Worm (Caenorhabditis elegans): ENCODE results near the gene acdh-2.
A peak's percentile ranks its signal among the peaks of the same experiment; 100 is the strongest.

The acdh-2 gene

ce11 chrII:5547442-5547894 lies at the start of gene acdh-2:
acdh-2 (minus strand) TSS chrII:5547492.
- TF ChIP-seq tbx-37 (GFP tag; conservative IDR thresholded peaks at IDR 0.05) = no peak
- TF ChIP-seq F13C5.2 (tag; optimal IDR thresholded peaks at IDR 0.05) = no peak
- TF ChIP-seq ets-7 (tag; optimal IDR thresholded peaks at IDR 0.05) = no peak

- TF ChIP-seq hmg-4 (GFP tag; optimal IDR thresholded peaks at IDR 0.05) (no peak), tbx-37 (GFP tag; conservative IDR thresholded peaks at IDR 0.05) (no peak), hnd-1 (tag; optimal IDR thresholded peaks at IDR 0.05) (no peak), B0310.2 (tag; optimal IDR thresholded peaks at IDR 0.05) (no peak), tbx-11 (GFP tag; IDR thresholded peaks at IDR 0.05) (no peak), sea-1 (GFP tag; conservative IDR thresholded peaks at IDR 0.05) (no peak), pes-1 (GFP tag; IDR thresholded peaks at IDR 0.05) (no peak), hmbx-1 (tag; optimal IDR thresholded peaks at IDR 0.05) (no peak), ama-1 (optimal IDR thresholded peaks at IDR 0.05) (no peak), tra-4 (tag; optimal IDR thresholded peaks at IDR 0.05) (no peak), ceh-36 (tag; optimal IDR thresholded peaks at IDR 0.05) (no peak), ets-7 (tag; optimal IDR thresholded peaks at IDR 0.05) (no peak), aly-1 (tag; optimal IDR thresholded peaks at IDR 0.05) (no peak), scrt-1 (GFP tag; IDR thresholded peaks at IDR 0.05) (no peak), ceh-13 (GFP tag; optimal IDR thresholded peaks at IDR 0.05) (no peak)
Observed at ce11 chrII:5596247-5596646, 49.0 kb upstream of the acdh-2 start, which contains the start of gene C17G10.1. C17G10.1 (plus strand) TSS chrII:5596547.

ce11 chrII:5594210-5594764 lies 47.0 kb upstream of the acdh-2 start, which contains the start of gene ttc-4:
ttc-4 (plus strand) TSS chrII:5594714.
- TF ChIP-seq ets-7 (tag; optimal IDR thresholded peaks at IDR 0.05) (peak; percentile 19), pes-1 (GFP tag; IDR thresholded peaks at IDR 0.05) (peak; percentile 56), sea-1 (GFP tag; conservative IDR thresholded peaks at IDR 0.05) (no peak), ceh-36 (tag; optimal IDR thresholded peaks at IDR 0.05) (no peak), hnd-1 (tag; optimal IDR thresholded peaks at IDR 0.05) (no peak), B0310.2 (tag; optimal IDR thresholded peaks at IDR 0.05) (no peak)

- no peak for TF ChIP-seq hnd-1 (tag; optimal IDR thresholded peaks at IDR 0.05)
- no peak for TF ChIP-seq ceh-36 (tag; optimal IDR thresholded peaks at IDR 0.05)
- no peak for TF ChIP-seq tra-4 (tag; optimal IDR thresholded peaks at IDR 0.05)
- peak; percentile 63 for TF ChIP-seq hmg-4 (GFP tag; optimal IDR thresholded peaks at IDR 0.05)
- no peak for TF ChIP-seq aly-1 (tag; optimal IDR thresholded peaks at IDR 0.05)
- peak; percentile 75 for TF ChIP-seq F13C5.2 (tag; optimal IDR thresholded peaks at IDR 0.05)
- TF ChIP-seq ets-7 (tag; optimal IDR thresholded peaks at IDR 0.05) = no peak
- TF ChIP-seq pes-1 (GFP tag; IDR thresholded peaks at IDR 0.05) = no peak
Observed at ce11 chrII:5593377-5593932, 46.2 kb upstream of the acdh-2 start, which contains the start of gene cdc-14. cdc-14 (minus strand) TSS chrII:5593427.

ce11 chrII:5592857-5593256 lies 45.6 kb upstream of the acdh-2 start:
- TF ChIP-seq tra-4 (tag; optimal IDR thresholded peaks at IDR 0.05) = no peak
- TF ChIP-seq flt-1 (GFP tag; IDR thresholded peaks at IDR 0.05) = no peak

ce11 chrII:5591558-5591957 lies 44.3 kb upstream of the acdh-2 start:
- no peak for TF ChIP-seq hmg-4 (GFP tag; optimal IDR thresholded peaks at IDR 0.05)
- no peak for TF ChIP-seq flt-1 (GFP tag; IDR thresholded peaks at IDR 0.05)
- no peak for TF ChIP-seq hmbx-1 (tag; optimal IDR thresholded peaks at IDR 0.05)
- no peak for TF ChIP-seq tbx-11 (GFP tag; IDR thresholded peaks at IDR 0.05)
- no peak for TF ChIP-seq ets-7 (tag; optimal IDR thresholded peaks at IDR 0.05)
- no peak for TF ChIP-seq ama-1 (optimal IDR thresholded peaks at IDR 0.05)
- TF ChIP-seq scrt-1 (GFP tag; IDR thresholded peaks at IDR 0.05) = no peak
- no peak for TF ChIP-seq hnd-1 (tag; optimal IDR thresholded peaks at IDR 0.05)
- TF ChIP-seq ceh-36 (tag; optimal IDR thresholded peaks at IDR 0.05) = no peak
- TF ChIP-seq tbx-37 (GFP tag; conservative IDR thresholded peaks at IDR 0.05) = no peak
- no peak for TF ChIP-seq B0310.2 (tag; optimal IDR thresholded peaks at IDR 0.05)
- TF ChIP-seq F13C5.2 (tag; optimal IDR thresholded peaks at IDR 0.05) = no peak
- TF ChIP-seq ceh-13 (GFP tag; optimal IDR thresholded peaks at IDR 0.05) = no peak
- no peak for TF ChIP-seq aly-1 (tag; optimal IDR thresholded peaks at IDR 0.05)
- no peak for TF ChIP-seq pes-1 (GFP tag; IDR thresholded peaks at IDR 0.05)
- TF ChIP-seq sea-1 (GFP tag; conservative IDR thresholded peaks at IDR 0.05) = no peak
- TF ChIP-seq tra-4 (tag; optimal IDR thresholded peaks at IDR 0.05) = no peak

ce11 chrII:5589690-5590089 lies 42.4 kb upstream of the acdh-2 start, which contains the start of gene C17G10.13:
C17G10.13 (minus strand) TSS chrII:5589790.
- TF ChIP-seq ceh-13 (GFP tag; optimal IDR thresholded peaks at IDR 0.05) (no peak), sea-1 (GFP tag; conservative IDR thresholded peaks at IDR 0.05) (no peak), scrt-1 (GFP tag; IDR thresholded peaks at IDR 0.05) (no peak), hmg-4 (GFP tag; optimal IDR thresholded peaks at IDR 0.05) (no peak), B0310.2 (tag; optimal IDR thresholded peaks at IDR 0.05) (no peak), hnd-1 (tag; optimal IDR thresholded peaks at IDR 0.05) (no peak), ceh-36 (tag; optimal IDR thresholded peaks at IDR 0.05) (no peak), ama-1 (optimal IDR thresholded peaks at IDR 0.05) (no peak), tbx-37 (GFP tag; conservative IDR thresholded peaks at IDR 0.05) (no peak), ets-7 (tag; optimal IDR thresholded peaks at IDR 0.05) (no peak), F13C5.2 (tag; optimal IDR thresholded peaks at IDR 0.05) (no peak), aly-1 (tag; optimal IDR thresholded peaks at IDR 0.05) (no peak), hmbx-1 (tag; optimal IDR thresholded peaks at IDR 0.05) (no peak), pes-1 (GFP tag; IDR thresholded peaks at IDR 0.05) (no peak), tra-4 (tag; optimal IDR thresholded peaks at IDR 0.05) (no peak), tbx-11 (GFP tag; IDR thresholded peaks at IDR 0.05) (no peak), flt-1 (GFP tag; IDR thresholded peaks at IDR 0.05) (no peak)

ce11 chrII:5587794-5588193 lies 40.5 kb upstream of the acdh-2 start:
- no peak for TF ChIP-seq aly-1 (tag; optimal IDR thresholded peaks at IDR 0.05)
- no peak for TF ChIP-seq hnd-1 (tag; optimal IDR thresholded peaks at IDR 0.05)
- no peak for TF ChIP-seq hmg-4 (GFP tag; optimal IDR thresholded peaks at IDR 0.05)
- TF ChIP-seq tra-4 (tag; optimal IDR thresholded peaks at IDR 0.05) = no peak
- TF ChIP-seq tbx-11 (GFP tag; IDR thresholded peaks at IDR 0.05) = no peak
- TF ChIP-seq ama-1 (optimal IDR thresholded peaks at IDR 0.05) = no peak
- TF ChIP-seq sea-1 (GFP tag; conservative IDR thresholded peaks at IDR 0.05) = no peak
- no peak for TF ChIP-seq B0310.2 (tag; optimal IDR thresholded peaks at IDR 0.05)
